Worm (Caenorhabditis elegans): ENCODE data around the gene K11D12.11.

DNA sequence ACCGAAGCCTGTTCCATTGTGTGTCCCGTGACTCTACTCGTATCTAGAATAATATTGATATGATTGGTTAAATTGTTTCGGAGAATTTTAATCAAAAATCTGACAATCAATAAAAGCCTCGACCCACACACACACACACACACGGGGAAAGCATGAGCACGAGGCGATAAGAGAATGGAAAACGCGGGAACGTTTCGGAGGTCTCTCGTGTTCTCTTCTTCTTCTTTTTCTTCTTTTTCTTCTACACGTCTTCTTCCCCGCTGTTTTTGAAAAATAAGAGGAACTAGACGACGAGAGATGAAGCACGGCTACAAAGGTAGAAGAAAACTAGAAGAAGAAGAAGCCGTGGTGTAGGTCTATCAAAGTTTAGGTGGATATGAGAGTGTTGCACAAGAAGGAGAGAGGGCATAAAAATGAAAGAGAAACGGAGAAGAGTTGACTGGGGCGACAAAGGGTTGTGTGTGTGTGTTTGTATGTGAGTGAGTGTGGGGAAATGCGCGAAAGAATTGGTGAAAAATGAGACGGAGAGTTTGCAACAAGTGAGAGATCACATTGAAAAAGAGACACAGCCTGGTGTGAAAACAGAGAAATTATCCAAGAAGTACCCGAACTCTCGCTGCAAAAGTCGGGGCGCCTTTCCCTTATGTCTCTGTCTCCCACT lies 25.5 kb upstream of the K11D12.11 start, which contains the start of gene mlk-1:
- TF ChIP-seq ceh-39 (tag; optimal IDR thresholded peaks at IDR 0.05) (no peak), lsy-2 (tag; optimal IDR thresholded peaks at IDR 0.05) (no peak), nhr-76 (tag; optimal IDR thresholded peaks at IDR 0.05) (no peak), elt-3 (tag; optimal IDR thresholded peaks at IDR 0.05) (no peak), hlh-1 (tag; optimal IDR thresholded peaks at IDR 0.05) (no peak), sptf-1 (tag; optimal IDR thresholded peaks at IDR 0.05) (no peak), sem-2 (GFP tag; optimal IDR thresholded peaks at IDR 0.05) (no peak), mab-5 (tag; optimal IDR thresholded peaks at IDR 0.05) (no peak)
